Fruit fly (Drosophila melanogaster): ENCODE measurements around the gene CG9981.
A peak's percentile ranks its signal among the peaks of the same experiment; 100 is the strongest.

Gene CG9981

dm6 chrX:16422466-16423124 is 17.7 kb upstream of the CG9981 start, which contains the start of gene hang (continued):
- TF ChIP-seq CG3065 (GFP tag; optimal IDR thresholded peaks at IDR 0.05) (no peak), CG9932 (GFP tag; IDR thresholded peaks at IDR 0.05) (peak; percentile 73), CG13775 (GFP tag; optimal IDR thresholded peaks at IDR 0.05) (no peak), Med (GFP tag) (peak; percentile 96), Stat92E (GFP tag; optimal IDR thresholded peaks at IDR 0.05) (peak in 1 of 3 experiments; percentile 71), CG13287 (GFP tag; IDR thresholded peaks at IDR 0.05; ENCODE audit: partially characterized antibody) (peak; percentile 79), crc (GFP tag; optimal IDR thresholded peaks at IDR 0.05) (peak; percentile 1), CG6765 (GFP tag; optimal IDR thresholded peaks at IDR 0.05) (peak; percentile 64), btn (GFP tag; optimal IDR thresholded peaks at IDR 0.05) (no peak), run (tag; optimal IDR thresholded peaks at IDR 0.05) (no peak), CG7786 (GFP tag; optimal IDR thresholded peaks at IDR 0.05) (no peak), Deaf1 (tag; optimal IDR thresholded peaks at IDR 0.05) (peak; percentile 47), Tbp (GFP tag; optimal IDR thresholded peaks at IDR 0.05) (peak; percentile 41), CG14050 (GFP tag; IDR thresholded peaks at IDR 0.05) (no peak), stc (GFP tag; IDR thresholded peaks at IDR 0.05) (peak; percentile 37; the same call in 1 of the 2 replicates), Hmr (GFP tag; optimal IDR thresholded peaks at IDR 0.05) (peak; percentile 67), CG5953 (GFP tag; IDR thresholded peaks at IDR 0.05) (no peak), sens (GFP tag) (peak; percentile 65), pum (GFP tag; optimal IDR thresholded peaks at IDR 0.05) (no peak), inv (GFP tag; IDR thresholded peaks at IDR 0.05; ENCODE audit: partially characterized antibody) (peak; percentile 72), B-H1 (GFP tag; IDR thresholded peaks at IDR 0.05) (no peak), Dp (GFP tag; optimal IDR thresholded peaks at IDR 0.05) (peak; percentile 70), Opbp (GFP tag; IDR thresholded peaks at IDR 0.05; ENCODE audit: partially characterized antibody) (peak; percentile 89), nmo (GFP tag; optimal IDR thresholded peaks at IDR 0.05) (no peak), pnt (GFP tag; optimal IDR thresholded peaks at IDR 0.05) (no peak), lola (GFP tag; optimal IDR thresholded peaks at IDR 0.05) (no peak), Hsf (GFP tag; optimal IDR thresholded peaks at IDR 0.05) (peak; percentile 22), CG18262 (tag; optimal IDR thresholded peaks at IDR 0.05) (no peak), dan (GFP tag; IDR thresholded peaks at IDR 0.05) (no peak), sens-2 (GFP tag; IDR thresholded peaks at IDR 0.05) (no peak), CG10209 (GFP tag; optimal IDR thresholded peaks at IDR 0.05) (peak; percentile 45), CG11560 (tag; IDR thresholded peaks at IDR 0.05) (no peak; the same call in 1 of the 3 replicates), tgo (GFP tag; IDR thresholded peaks at IDR 0.05) (no peak), CG33213 (GFP tag; optimal IDR thresholded peaks at IDR 0.05) (peak; percentile 62), CG17802 (tag; optimal IDR thresholded peaks at IDR 0.05) (no peak), NC2β (GFP tag; optimal IDR thresholded peaks at IDR 0.05) (peak; percentile 66), en (GFP tag; optimal IDR thresholded peaks at IDR 0.05) (no peak), HLH54F (GFP tag; optimal IDR thresholded peaks at IDR 0.05) (no peak), Pdp1 (GFP tag; optimal IDR thresholded peaks at IDR 0.05) (peak in 1 of 2 experiments; percentile 30), ranshi (GFP tag; IDR thresholded peaks at IDR 0.05) (0 out of 2 replicates have a peak, but pooled peaks have one; percentile 4), vvl (GFP tag; IDR thresholded peaks at IDR 0.05) (peak; percentile 66), CG11085 (GFP tag; IDR thresholded peaks at IDR 0.05) (no peak), CG11093 (GFP tag; IDR thresholded peaks at IDR 0.05) (no peak), D (optimal IDR thresholded peaks at IDR 0.05) (no peak), D (GFP tag; optimal IDR thresholded peaks at IDR 0.05) (no peak), cg (GFP tag; optimal IDR thresholded peaks at IDR 0.05) (no peak), CG11456 (GFP tag; IDR thresholded peaks at IDR 0.05) (peak; percentile 70), CG18764 (GFP tag; optimal IDR thresholded peaks at IDR 0.05) (no peak), phol (tag; optimal IDR thresholded peaks at IDR 0.05) (peak; percentile 94), crol (GFP tag; IDR thresholded peaks at IDR 0.05) (no peak)
